Worm (Caenorhabditis elegans) whole organism, late embryonic: Measurements from ENCODE around the gene mec-7.
A peak's percentile ranks its signal among the peaks of the same experiment; 100 is the strongest.

Experiments
- C08G9.2 ChIP-seq: sonication (generic microtip); optimal IDR thresholded peaks from 2 replicates; lab custom pipeline; 2016; ENCODE audit warnings: mild to moderate bottlenecking, missing genetic modification characterization, moderate library complexity, missing compliant biosample characterization
- C38D4.7 ChIP-seq: fragments of 200-800 bp; sonication (Bioruptor generic); optimal IDR thresholded peaks from 2 replicates; lab custom pipeline; 2018; ENCODE audit warnings: mild to moderate bottlenecking, missing genetic modification characterization, moderate library complexity, missing compliant biosample characterization
- F13H6.1 ChIP-seq: sonication (generic microtip); optimal IDR thresholded peaks from 2 replicates; lab custom pipeline; 2016; ENCODE audit warnings: missing genetic modification characterization, missing compliant biosample characterization
- K02D7.2 ChIP-seq: sonication (generic microtip); optimal IDR thresholded peaks from 2 replicates; lab custom pipeline; 2017; ENCODE audit warnings: mild to moderate bottlenecking, missing genetic modification characterization, missing compliant biosample characterization
- K09A11.1 ChIP-seq: sonication (generic microtip); optimal IDR thresholded peaks from 2 replicates; lab custom pipeline; 2017; ENCODE audit warnings: antibody characterized with exemption, mild to moderate bottlenecking, missing genetic modification characterization, missing compliant biosample characterization; ENCODE audit not compliant: insufficient read depth
- Y22D7AL.16 ChIP-seq: sonication (generic microtip); optimal IDR thresholded peaks from 2 replicates; lab custom pipeline; 2016; ENCODE audit warnings: missing genetic modification characterization, missing compliant biosample characterization
- ama-1 ChIP-seq: fragments of 150-350 bp; optimal IDR thresholded peaks from 2 replicates; lab custom pipeline; 2014
- ceh-18 ChIP-seq: sonication (generic microtip); optimal IDR thresholded peaks from 2 replicates; lab custom pipeline; 2016; ENCODE audit warnings: missing genetic modification characterization, missing compliant biosample characterization
- ceh-19 ChIP-seq: fragments of 200-800 bp; sonication (Bioruptor generic); optimal IDR thresholded peaks from 2 replicates; lab custom pipeline; 2018; ENCODE audit warnings: mild to moderate bottlenecking, missing genetic modification characterization, missing compliant biosample characterization
- ceh-2 ChIP-seq: sonication (generic microtip); optimal IDR thresholded peaks from 2 replicates; lab custom pipeline; 2016; ENCODE audit warnings: missing genotype, missing genetic modification characterization, missing compliant biosample characterization
- ceh-22 ChIP-seq: sonication (generic microtip); optimal IDR thresholded peaks from 2 replicates; lab custom pipeline; 2017; ENCODE audit warnings: missing biosample characterization, missing genetic modification characterization
- ceh-24 ChIP-seq: sonication (generic microtip); optimal IDR thresholded peaks from 2 replicates; lab custom pipeline; 2016; ENCODE audit warnings: mild to moderate bottlenecking, missing genetic modification characterization, missing compliant biosample characterization
- ceh-30 ChIP-seq: fragments of 150-350 bp; optimal IDR thresholded peaks from 2 replicates; lab custom pipeline; 2014; ENCODE audit warnings: missing biosample characterization, missing genetic modification characterization
- ceh-31 ChIP-seq: sonication (generic microtip); optimal IDR thresholded peaks from 2 replicates; lab custom pipeline; 2016; ENCODE audit warnings: missing genetic modification characterization, missing compliant biosample characterization
- ceh-34 ChIP-seq: sonication (generic microtip); optimal IDR thresholded peaks from 2 replicates; lab custom pipeline; 2016; ENCODE audit warnings: mild to moderate bottlenecking, missing genetic modification characterization, missing compliant biosample characterization
- ceh-45 ChIP-seq: fragments of 200-800 bp; sonication (Bioruptor generic); IDR thresholded peaks from 2 replicates; pipeline ENCODE4 v1.3.6; 2022; ENCODE audit warnings: missing genetic modification reagents, missing genetic modification characterization, missing compliant biosample characterization
- ceh-48 ChIP-seq: sonication (generic microtip); optimal IDR thresholded peaks from 2 replicates; lab custom pipeline; 2016; ENCODE audit warnings: missing genetic modification characterization, inconsistent platforms, missing compliant biosample characterization
- ceh-6 ChIP-seq: fragments of 200-800 bp; sonication (Bioruptor generic); optimal IDR thresholded peaks from 2 replicates; lab custom pipeline; 2018; ENCODE audit warnings: mild to moderate bottlenecking, missing genetic modification characterization, missing compliant biosample characterization
- che-1 ChIP-seq: sonication (generic microtip); optimal IDR thresholded peaks from 2 replicates; lab custom pipeline; 2016; ENCODE audit warnings: mild to moderate bottlenecking, missing genetic modification characterization, missing compliant biosample characterization
- dmd-4 ChIP-seq: sonication (generic microtip); optimal IDR thresholded peaks from 2 replicates; lab custom pipeline; 2016; ENCODE audit warnings: borderline replicate concordance, missing genetic modification characterization, missing compliant biosample characterization
- dve-1 ChIP-seq: sonication (generic microtip); optimal IDR thresholded peaks from 2 replicates; lab custom pipeline; 2017; ENCODE audit warnings: antibody characterized with exemption, mild to moderate bottlenecking, missing genetic modification characterization, missing compliant biosample characterization
- elt-2 ChIP-seq: sonication (generic microtip); optimal IDR thresholded peaks from 2 replicates; lab custom pipeline; 2016; ENCODE audit warnings: missing genetic modification reagents, missing genetic modification characterization, missing compliant biosample characterization
- elt-4 ChIP-seq: sonication (generic microtip); optimal IDR thresholded peaks from 2 replicates; lab custom pipeline; 2016; ENCODE audit warnings: missing genetic modification characterization, missing compliant biosample characterization
- ets-4 ChIP-seq: sonication (generic microtip); optimal IDR thresholded peaks from 2 replicates; lab custom pipeline; 2016; ENCODE audit warnings: missing genetic modification characterization, missing compliant biosample characterization
- eyg-1 ChIP-seq: sonication (generic microtip); optimal IDR thresholded peaks from 2 replicates; lab custom pipeline; 2016; ENCODE audit warnings: missing genotype, missing genetic modification characterization, missing compliant biosample characterization
- fax-1 ChIP-seq: sonication (generic microtip); optimal IDR thresholded peaks from 2 replicates; lab custom pipeline; 2016; ENCODE audit warnings: missing genotype, missing genetic modification characterization, missing compliant biosample characterization
- fkh-10 ChIP-seq: fragments of 150-350 bp; optimal IDR thresholded peaks from 2 replicates; lab custom pipeline; 2014; ENCODE audit warnings: missing biosample characterization, missing genetic modification reagents, missing genetic modification characterization
- hlh-13 ChIP-seq: fragments of 200-800 bp; sonication (Bioruptor generic); optimal IDR thresholded peaks from 2 replicates; lab custom pipeline; 2018; ENCODE audit warnings: mild to moderate bottlenecking, missing genetic modification characterization, missing compliant biosample characterization
- hlh-15 ChIP-seq: sonication (generic microtip); optimal IDR thresholded peaks from 2 replicates; lab custom pipeline; 2016; ENCODE audit warnings: missing genetic modification characterization, missing compliant biosample characterization
- hlh-30 ChIP-seq: sonication (generic microtip); optimal IDR thresholded peaks from 2 replicates; lab custom pipeline; 2017; ENCODE audit warnings: antibody characterized with exemption, missing genetic modification characterization, missing compliant biosample characterization; ENCODE audit not compliant: insufficient read depth
- hlh-6 ChIP-seq: sonication (generic microtip); optimal IDR thresholded peaks from 2 replicates; lab custom pipeline; 2016; ENCODE audit warnings: missing genotype, missing genetic modification characterization, missing compliant biosample characterization
- lim-6 ChIP-seq: sonication (generic microtip); optimal IDR thresholded peaks from 2 replicates; lab custom pipeline; 2016; ENCODE audit warnings: missing genetic modification characterization, missing compliant biosample characterization
- lin-11 ChIP-seq: fragments of 200-800 bp; sonication (Bioruptor generic); optimal IDR thresholded peaks from 2 replicates; lab custom pipeline; 2018; ENCODE audit warnings: mild to moderate bottlenecking, missing genetic modification characterization, missing compliant biosample characterization
- nfya-1 ChIP-seq: sonication (generic microtip); optimal IDR thresholded peaks from 2 replicates; lab custom pipeline; 2017; ENCODE audit warnings: missing genetic modification characterization, mild to moderate bottlenecking, missing compliant biosample characterization, antibody characterized with exemption, moderate library complexity
- nhr-232 ChIP-seq: sonication (generic microtip); optimal IDR thresholded peaks from 2 replicates; lab custom pipeline; 2016; ENCODE audit warnings: missing genetic modification characterization, missing compliant biosample characterization
- pag-3 ChIP-seq: sonication (generic microtip); optimal IDR thresholded peaks from 2 replicates; lab custom pipeline; 2016; ENCODE audit warnings: missing compliant biosample characterization, missing genetic modification characterization, borderline replicate concordance
- pax-1 ChIP-seq: fragments of 150-350 bp; optimal IDR thresholded peaks from 2 replicates; lab custom pipeline; 2014; ENCODE audit warnings: missing biosample characterization, missing genetic modification characterization
- pha-2 ChIP-seq: sonication (generic microtip); optimal IDR thresholded peaks from 2 replicates; lab custom pipeline; 2017; ENCODE audit warnings: mild to moderate bottlenecking, missing genetic modification characterization, missing compliant biosample characterization
- ref-2 ChIP-seq: sonication (generic microtip); optimal IDR thresholded peaks from 2 replicates; lab custom pipeline; 2016; ENCODE audit warnings: missing genetic modification characterization, missing compliant biosample characterization
- rnt-1 ChIP-seq: sonication (generic microtip); optimal IDR thresholded peaks from 2 replicates; lab custom pipeline; 2016; ENCODE audit warnings: missing genetic modification characterization, missing compliant biosample characterization
- sdc-2 ChIP-seq: sonication (generic microtip); optimal IDR thresholded peaks from 2 replicates; lab custom pipeline; 2016; ENCODE audit warnings: missing genotype, missing genetic modification characterization, missing compliant biosample characterization
- sox-4 ChIP-seq: sonication (generic microtip); optimal IDR thresholded peaks from 2 replicates; lab custom pipeline; 2017; ENCODE audit warnings: mild to moderate bottlenecking, missing genetic modification characterization, inconsistent platforms, missing compliant biosample characterization
- syd-9 ChIP-seq: sonication (generic microtip); optimal IDR thresholded peaks from 2 replicates; lab custom pipeline; 2016; ENCODE audit warnings: mild to moderate bottlenecking, missing genetic modification characterization, moderate library complexity, missing compliant biosample characterization
- tbx-2 ChIP-seq: sonication (generic microtip); optimal IDR thresholded peaks from 2 replicates; lab custom pipeline; 2016; ENCODE audit warnings: missing genetic modification characterization, missing compliant biosample characterization
- tbx-7 ChIP-seq: sonication (generic microtip); optimal IDR thresholded peaks from 2 replicates; lab custom pipeline; 2016; ENCODE audit warnings: missing genotype, missing genetic modification characterization, missing compliant biosample characterization
- unc-55 ChIP-seq: sonication (generic microtip); optimal IDR thresholded peaks from 2 replicates; lab custom pipeline; 2017; ENCODE audit warnings: missing biosample characterization, missing genetic modification reagents, missing genetic modification characterization
- ztf-16 ChIP-seq: sonication (generic microtip); optimal IDR thresholded peaks from 2 replicates; lab custom pipeline; 2017; ENCODE audit warnings: missing genetic modification characterization, missing compliant biosample characterization

The mec-7 gene

DNA sequence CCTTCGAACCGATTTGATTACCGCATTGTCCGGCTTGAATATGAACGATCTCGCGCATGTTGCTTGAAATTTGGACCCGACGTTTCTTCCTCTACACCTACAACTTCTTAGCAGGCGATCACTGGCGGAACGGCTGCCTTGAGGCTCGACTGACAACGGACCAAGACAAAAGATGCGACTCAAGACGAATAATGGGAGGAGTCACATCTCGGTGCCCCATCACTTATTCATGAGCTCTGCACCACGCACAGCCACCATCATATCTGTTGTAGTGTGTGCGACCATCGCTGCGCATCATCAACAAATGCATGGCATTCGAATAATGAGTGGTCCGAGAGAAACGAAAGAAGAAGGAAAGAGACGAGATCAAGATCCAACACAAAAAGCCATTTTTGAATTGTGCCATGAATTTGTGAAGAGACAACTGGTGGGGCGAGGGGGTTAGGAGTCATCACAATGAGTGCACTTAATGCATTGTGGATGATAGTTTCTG lies at the start of gene mec-7:
mec-7 (minus strand) TSS at position 181 of the 493 bp plus-strand sequence.
- no peak for TF ChIP-seq C08G9.2 (tag; lab: Kevin White, UChicago)
- peak; percentile 28 for TF ChIP-seq ceh-31 (tag; lab: Kevin White, UChicago)

DNA sequence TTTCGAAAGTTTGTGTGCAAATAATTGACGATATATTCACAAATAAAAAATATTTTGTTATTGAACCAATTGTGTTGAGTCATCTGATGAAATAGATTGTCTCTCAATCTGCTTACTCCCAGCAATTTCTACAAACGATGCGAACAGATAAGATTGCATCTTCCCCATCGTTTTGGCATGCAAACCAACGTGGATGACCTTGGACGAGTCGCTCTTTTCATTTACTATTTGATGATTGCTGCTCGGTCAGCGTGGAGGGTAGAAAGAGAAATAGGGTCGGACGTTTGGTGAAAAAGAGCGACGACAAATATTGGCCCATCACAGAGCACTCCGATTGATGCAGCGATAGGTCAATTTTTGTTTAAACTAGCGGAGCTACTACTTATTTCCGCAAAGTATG lies 49.2 kb upstream of the mec-7 start:
- TF ChIP-seq ceh-34 (tag; lab: Kevin White, UChicago) (peak; percentile 46), ama-1 (lab: Kevin White, UChicago) (peak; percentile 63), nfya-1 (tag; lab: Kevin White, UChicago) (peak; percentile 66), ceh-22 (no peak), dve-1 (tag; lab: Kevin White, UChicago) (peak; percentile 24), tbx-2 (peak; percentile 21), elt-2 (tag; lab: Kevin White, UChicago) (peak; percentile 44), ceh-24 (tag; lab: Kevin White, UChicago) (no peak), rnt-1 (tag; lab: Kevin White, UChicago) (peak; percentile 18)

DNA sequence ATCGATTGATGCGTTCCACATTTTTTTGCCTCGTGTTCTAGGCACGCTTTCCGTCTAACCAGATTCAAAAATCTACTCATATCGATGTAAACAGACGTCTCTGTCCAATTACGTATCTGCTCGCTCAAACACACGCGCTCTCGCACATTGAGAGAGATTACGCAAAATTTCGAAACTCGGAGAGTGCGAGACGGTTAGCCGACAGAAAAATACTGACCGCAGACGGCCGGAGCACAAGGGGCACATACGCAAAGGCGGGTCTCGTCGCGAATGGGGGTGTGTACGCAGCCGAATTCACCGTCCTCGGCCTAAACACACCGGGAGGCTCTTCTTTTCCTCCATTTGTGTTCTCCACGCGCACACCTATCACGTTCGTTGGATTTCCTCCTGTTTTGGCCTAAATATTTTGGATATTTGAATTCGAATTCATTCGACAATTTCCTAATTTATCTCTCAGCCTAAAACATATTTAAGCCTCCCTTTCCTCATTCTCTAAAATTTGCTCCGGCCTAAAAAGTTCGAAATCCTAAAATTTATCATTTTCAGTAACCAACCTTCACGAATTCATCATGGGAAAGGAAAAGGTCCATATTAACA lies 46.7 kb upstream of the mec-7 start, which contains the start of gene eef-1A.2:
eef-1A.2 (plus strand) TSS at position 547 of the 597 bp plus-strand sequence.
- TF ChIP-seq lim-6 (tag; lab: Kevin White, UChicago) (no peak), C38D4.7 (GFP tag; lab: Kevin White, UChicago) (no peak), hlh-30 (tag; lab: Kevin White, UChicago) (peak; percentile 87), ceh-2 (tag; lab: Kevin White, UChicago) (peak; percentile 29), pha-2 (peak; percentile 45), hlh-6 (no peak), ceh-48 (tag; lab: Kevin White, UChicago) (peak; percentile 32), K09A11.1 (peak; percentile 40), ceh-45 (GFP tag; lab: Robert Waterston, UW) (no peak), dve-1 (tag; lab: Kevin White, UChicago) (peak; percentile 80), fkh-10 (GFP tag; lab: Kevin White, UChicago) (no peak), C08G9.2 (tag; lab: Kevin White, UChicago) (peak; percentile 24), sdc-2 (tag; lab: Kevin White, UChicago) (peak; percentile 80), ztf-16 (tag; lab: Kevin White, UChicago) (no peak), ref-2 (tag; lab: Kevin White, UChicago) (peak; percentile 81), pag-3 (tag; lab: Kevin White, UChicago) (peak; percentile 31), tbx-7 (tag; lab: Kevin White, UChicago) (peak; percentile 48), ets-4 (no peak), F13H6.1 (tag; lab: Kevin White, UChicago) (peak; percentile 33), ceh-19 (GFP tag; lab: Kevin White, UChicago) (no peak), sox-4 (tag; lab: Kevin White, UChicago) (no peak), K02D7.2 (tag; lab: Kevin White, UChicago) (no peak), elt-4 (no peak), nfya-1 (tag; lab: Kevin White, UChicago) (peak; percentile 94), unc-55 (GFP tag; lab: Kevin White, UChicago) (peak; percentile 64), nhr-232 (no peak), ceh-18 (tag; lab: Kevin White, UChicago) (peak; percentile 83), ceh-31 (tag; lab: Kevin White, UChicago) (peak; percentile 88), hlh-13 (GFP tag; lab: Kevin White, UChicago) (no peak), hlh-15 (tag; lab: Kevin White, UChicago) (no peak), dmd-4 (tag; lab: Kevin White, UChicago) (peak; percentile 51), syd-9 (no peak), eyg-1 (tag; lab: Kevin White, UChicago) (peak; percentile 60), Y22D7AL.16 (tag; lab: Kevin White, UChicago) (no peak), elt-2 (tag; lab: Kevin White, UChicago) (peak; percentile 79), ceh-30 (tag; lab: Kevin White, UChicago) (no peak), lin-11 (tag; lab: Kevin White, UChicago) (no peak), ceh-22 (peak; percentile 57), rnt-1 (tag; lab: Kevin White, UChicago) (peak; percentile 66), fax-1 (tag; lab: Kevin White, UChicago) (no peak), che-1 (tag; lab: Kevin White, UChicago) (no peak), ceh-6 (no peak), pax-1 (no peak)
